Worm (Caenorhabditis elegans): ENCODE results near the gene sqt-3.
A peak's percentile ranks its signal among the peaks of the same experiment; 100 is the strongest.

The sqt-3 gene

DNA sequence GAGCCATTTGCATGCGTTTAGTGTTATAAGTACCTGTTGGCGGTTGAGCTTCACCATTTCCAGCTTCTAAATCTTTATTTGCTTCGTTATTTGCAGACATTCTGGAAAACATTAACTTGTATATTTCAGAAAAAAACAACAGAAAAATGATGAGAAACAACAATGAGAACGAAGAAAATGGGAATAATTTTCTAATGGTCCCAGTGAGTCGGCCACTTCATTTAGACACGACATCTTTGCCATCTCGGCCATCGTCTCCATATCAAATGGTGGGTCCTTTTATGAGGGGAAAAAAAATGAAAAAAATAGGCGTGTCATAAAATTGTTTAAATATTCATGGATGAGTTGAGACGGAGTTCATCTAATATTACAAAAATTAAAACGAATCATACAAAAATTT is 6.7 kb upstream of the sqt-3 start, which contains the start of gene snb-2:
snb-2 (minus strand) TSS at position 101 of the 400 bp plus-strand sequence.
- TF ChIP-seq ces-1 (GFP tag; optimal IDR thresholded peaks at IDR 0.05) (no peak), zip-8 (tag; optimal IDR thresholded peaks at IDR 0.05) (no peak)

DNA sequence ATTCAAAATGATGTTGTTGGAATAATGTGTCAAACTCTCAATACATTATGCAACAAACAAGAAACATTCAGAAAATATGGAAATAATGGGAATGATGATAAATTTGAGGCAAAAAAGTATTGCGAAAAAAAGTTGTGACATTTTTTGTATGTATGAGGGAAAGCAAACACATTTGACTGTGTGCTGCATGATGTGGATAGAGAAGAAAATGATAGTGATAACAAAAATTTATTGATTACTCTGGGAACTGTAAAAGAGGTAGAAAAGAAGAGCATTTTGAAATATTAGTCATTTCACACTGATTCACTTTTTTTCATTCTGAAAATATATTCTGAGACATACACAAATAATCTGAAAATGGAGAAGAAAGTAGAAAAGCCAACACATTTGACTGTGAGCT is 4.7 kb upstream of the sqt-3 start:
- TF ChIP-seq elt-3 (tag; optimal IDR thresholded peaks at IDR 0.05) (no peak), unc-120 (tag; optimal IDR thresholded peaks at IDR 0.05; ENCODE audit: poor library complexity, severe bottlenecking) (no peak), blmp-1 (tag; optimal IDR thresholded peaks at IDR 0.05) (no peak), lsy-2 (tag; optimal IDR thresholded peaks at IDR 0.05) (no peak), mep-1 (tag; optimal IDR thresholded peaks at IDR 0.05) (no peak), unc-39 (tag; optimal IDR thresholded peaks at IDR 0.05) (no peak), hlh-1 (tag; optimal IDR thresholded peaks at IDR 0.05) (no peak), ces-1 (GFP tag; optimal IDR thresholded peaks at IDR 0.05) (no peak), bed-3 (GFP tag; optimal IDR thresholded peaks at IDR 0.05) (no peak), unc-62 (GFP tag; optimal IDR thresholded peaks at IDR 0.05) (no peak), mab-5 (tag; optimal IDR thresholded peaks at IDR 0.05) (no peak), nhr-2 (tag; optimal IDR thresholded peaks at IDR 0.05) (no peak), M03D4.4 (tag; optimal IDR thresholded peaks at IDR 0.05) (no peak), lin-13 (tag; optimal IDR thresholded peaks at IDR 0.05) (no peak), tbx-8 (GFP tag; optimal IDR thresholded peaks at IDR 0.05) (no peak), elt-1 (tag; optimal IDR thresholded peaks at IDR 0.05; ENCODE audit: borderline replicate concordance, insufficient read depth) (no peak), drap-1 (GFP tag; optimal IDR thresholded peaks at IDR 0.05) (no peak), pha-4 (tag; optimal IDR thresholded peaks at IDR 0.05) (no peak)

DNA sequence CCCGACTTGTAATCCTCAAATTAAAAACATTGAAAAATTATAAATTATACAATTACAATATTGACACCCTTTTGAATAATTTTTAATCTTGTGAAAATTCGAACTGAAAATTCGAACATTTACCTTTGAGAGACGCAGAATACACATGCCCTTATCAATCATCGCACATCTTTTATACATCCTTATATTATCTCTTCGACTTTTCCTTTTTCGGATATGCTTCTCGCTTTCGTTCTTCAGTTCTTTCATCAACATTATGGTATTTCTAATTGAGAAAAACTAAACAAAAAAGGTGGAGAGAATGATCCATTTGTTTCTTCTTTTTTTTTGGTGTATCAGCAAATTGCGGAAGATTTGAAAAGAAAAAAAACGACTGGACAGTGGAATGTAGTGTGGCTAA is 3.2 kb upstream of the sqt-3 start:
- TF ChIP-seq ceh-39 (tag; optimal IDR thresholded peaks at IDR 0.05) (no peak), snpc-4 (tag; optimal IDR thresholded peaks at IDR 0.05) (no peak), unc-62 (GFP tag; optimal IDR thresholded peaks at IDR 0.05) (no peak), elt-3 (tag; optimal IDR thresholded peaks at IDR 0.05) (peak; percentile 39), M03D4.4 (tag; optimal IDR thresholded peaks at IDR 0.05) (no peak), lin-13 (tag; optimal IDR thresholded peaks at IDR 0.05) (no peak), blmp-1 (tag; optimal IDR thresholded peaks at IDR 0.05) (peak; percentile 53), elt-1 (tag; optimal IDR thresholded peaks at IDR 0.05; ENCODE audit: borderline replicate concordance, insufficient read depth) (peak; percentile 66), nhr-28 (tag; optimal IDR thresholded peaks at IDR 0.05) (no peak)

DNA sequence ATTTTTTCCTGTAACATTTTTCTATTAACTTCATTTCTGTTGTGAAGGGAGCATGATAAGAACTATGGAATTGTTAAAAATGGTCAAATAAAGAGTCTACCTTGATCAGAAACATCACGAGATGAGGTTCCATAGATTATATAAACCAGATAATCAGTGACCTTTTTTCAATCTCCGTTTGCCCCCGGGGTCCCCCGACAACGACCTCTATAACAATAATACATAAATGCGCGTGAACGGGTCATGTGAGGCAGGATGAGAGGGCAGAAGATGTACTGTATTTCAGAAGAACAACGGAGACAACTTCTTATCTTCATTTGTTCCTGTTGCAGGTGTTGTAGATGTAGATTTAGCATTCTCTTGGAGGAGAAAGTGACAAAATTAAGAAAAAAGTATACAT is 703 bp upstream of the sqt-3 start:
- peak; percentile 68 for TF ChIP-seq elt-1 (tag; optimal IDR thresholded peaks at IDR 0.05; ENCODE audit: borderline replicate concordance, insufficient read depth)
- TF ChIP-seq drap-1 (GFP tag; optimal IDR thresholded peaks at IDR 0.05): no peak

DNA sequence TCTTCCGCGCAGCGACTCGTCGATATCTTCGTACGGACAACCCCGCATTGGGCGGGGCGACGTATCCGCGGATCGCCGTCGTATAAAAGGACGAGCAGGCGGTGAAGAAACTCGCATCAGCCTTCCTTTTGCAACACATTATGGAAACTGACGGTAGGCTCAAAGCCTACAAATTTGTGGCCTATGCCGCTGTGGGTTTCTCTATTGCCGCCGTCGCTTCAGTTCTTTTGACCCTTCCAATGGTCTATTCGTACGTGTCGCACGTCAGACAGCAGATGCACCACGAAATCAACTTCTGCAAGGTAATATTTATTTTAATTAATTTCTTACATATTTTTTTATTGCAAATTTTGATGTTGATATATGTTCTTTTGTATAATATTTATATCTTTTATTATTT is 336 bp downstream of the sqt-3 start:
- TF ChIP-seq tbx-8 (GFP tag; optimal IDR thresholded peaks at IDR 0.05) (no peak), ceh-83 (GFP tag; optimal IDR thresholded peaks at IDR 0.05) (peak; percentile 66), ham-2 (GFP tag; optimal IDR thresholded peaks at IDR 0.05) (peak; percentile 52), nhr-12 (tag; optimal IDR thresholded peaks at IDR 0.05) (no peak), elt-3 (tag; optimal IDR thresholded peaks at IDR 0.05) (no peak), zip-8 (tag; optimal IDR thresholded peaks at IDR 0.05) (no peak), nhr-2 (tag; optimal IDR thresholded peaks at IDR 0.05) (no peak)

DNA sequence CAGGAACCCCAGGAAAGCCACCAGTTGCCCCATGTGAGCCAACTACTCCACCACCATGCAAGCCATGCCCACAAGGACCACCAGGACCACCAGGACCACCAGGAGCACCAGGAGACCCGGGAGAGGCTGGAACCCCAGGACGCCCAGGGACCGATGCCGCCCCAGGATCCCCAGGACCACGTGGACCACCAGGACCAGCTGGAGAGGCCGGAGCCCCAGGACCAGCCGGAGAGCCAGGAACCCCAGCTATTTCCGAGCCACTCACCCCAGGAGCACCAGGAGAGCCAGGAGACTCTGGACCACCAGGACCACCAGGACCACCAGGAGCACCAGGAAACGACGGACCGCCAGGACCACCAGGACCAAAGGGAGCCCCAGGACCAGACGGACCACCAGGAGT is 960 bp downstream of the sqt-3 start:
- TF ChIP-seq mls-2 (tag; optimal IDR thresholded peaks at IDR 0.05): peak; percentile 44
- TF ChIP-seq lsy-2 (tag; optimal IDR thresholded peaks at IDR 0.05): no peak

DNA sequence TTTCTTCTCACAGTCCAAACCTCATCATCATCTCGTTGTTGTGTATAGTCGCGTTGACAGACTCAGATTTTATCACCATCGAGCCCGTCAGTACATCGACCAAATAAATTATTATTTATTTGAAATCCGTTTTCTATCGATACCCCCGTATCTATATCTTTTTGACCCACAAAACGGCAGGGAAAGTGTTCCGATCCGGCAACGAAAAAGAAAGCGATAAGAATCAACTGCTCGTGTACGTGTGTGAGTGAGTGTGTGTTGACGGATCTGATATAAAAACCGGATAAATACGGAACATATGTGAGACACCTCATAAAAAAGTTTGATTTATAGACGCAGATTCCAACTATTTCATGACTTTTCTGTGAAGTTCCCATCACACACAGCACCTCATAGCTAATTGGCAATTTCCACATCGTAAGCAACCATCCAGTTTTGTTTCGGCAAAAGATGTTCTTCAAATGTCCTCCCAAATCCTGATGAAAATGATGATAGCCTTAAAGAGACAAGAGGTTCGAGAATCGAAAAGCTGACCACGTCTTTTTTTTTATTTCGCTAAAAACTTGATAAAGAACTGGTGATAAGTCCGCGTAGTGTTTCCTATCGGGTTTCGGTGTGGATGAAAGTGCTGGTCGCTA is 1.8 kb downstream of the sqt-3 start:
- TF ChIP-seq M03D4.4 (tag; optimal IDR thresholded peaks at IDR 0.05): peak; percentile 39
- TF ChIP-seq ham-2 (GFP tag; optimal IDR thresholded peaks at IDR 0.05): peak; percentile 16
- no peak for TF ChIP-seq nhr-28 (tag; optimal IDR thresholded peaks at IDR 0.05)
- TF ChIP-seq blmp-1 (tag; optimal IDR thresholded peaks at IDR 0.05): peak; percentile 8
- TF ChIP-seq elt-1 (tag; optimal IDR thresholded peaks at IDR 0.05; ENCODE audit: borderline replicate concordance, insufficient read depth): peak; percentile 87
- TF ChIP-seq unc-62 (GFP tag; optimal IDR thresholded peaks at IDR 0.05): peak; percentile 50
- peak; percentile 6 for TF ChIP-seq tbx-8 (GFP tag; optimal IDR thresholded peaks at IDR 0.05)
- TF ChIP-seq nhr-76 (tag; optimal IDR thresholded peaks at IDR 0.05): no peak
- TF ChIP-seq lin-13 (tag; optimal IDR thresholded peaks at IDR 0.05): no peak
